Worm (Caenorhabditis elegans) whole organism, young adult: ENCODE data around the gene vrk-1.

ENCODE experiments used
- B0019.2 ChIP-seq: fragments of 200-800 bp; sonication (Bioruptor generic); conservative IDR thresholded peaks from 2 replicates; pipeline ENCODE4 v1.3.6; 2022; ENCODE audit warnings: missing genetic modification reagents, missing genetic modification characterization, missing compliant biosample characterization
- C06A6.2 ChIP-seq: fragments of 200-800 bp; sonication (Bioruptor generic); conservative IDR thresholded peaks from 2 replicates; pipeline ENCODE4 v1.3.6; 2022; ENCODE audit warnings: missing genetic modification characterization, missing compliant biosample characterization
- F23B12.7 ChIP-seq: sonication (generic microtip); optimal IDR thresholded peaks from 2 replicates; lab custom pipeline; 2017; ENCODE audit warnings: missing genetic modification characterization, mild to moderate bottlenecking, missing compliant biosample characterization, antibody characterized with exemption, moderate library complexity; ENCODE audit not compliant: insufficient read depth
- F37B4.10 ChIP-seq: fragments of 200-800 bp; sonication (Bioruptor generic); IDR thresholded peaks from 2 replicates; pipeline ENCODE4 v1.3.6; 2022; ENCODE audit warnings: missing genetic modification characterization, missing compliant biosample characterization
- F49E8.2 ChIP-seq: sonication (generic microtip); optimal IDR thresholded peaks from 3 replicates; lab custom pipeline; 2017; ENCODE audit warnings: missing genetic modification characterization, mild to moderate bottlenecking, missing compliant biosample characterization, antibody characterized with exemption, moderate library complexity; ENCODE audit not compliant: insufficient read depth
- F57C9.4 ChIP-seq: sonication (generic microtip); optimal IDR thresholded peaks from 2 replicates; lab custom pipeline; 2017; ENCODE audit warnings: mild to moderate bottlenecking, missing genetic modification characterization, missing compliant biosample characterization
- T26A5.8 ChIP-seq: sonication (generic microtip); optimal IDR thresholded peaks from 2 replicates; lab custom pipeline; 2016; ENCODE audit warnings: missing genetic modification characterization, missing compliant biosample characterization
- Y95B8A.8 ChIP-seq: fragments of 200-800 bp; sonication (Bioruptor generic); IDR thresholded peaks from 2 replicates; pipeline ENCODE4 v1.3.6; 2022; ENCODE audit warnings: missing genetic modification reagents, missing genetic modification characterization, missing compliant biosample characterization
- akir-1 ChIP-seq: fragments of 200-800 bp; sonication (Bioruptor generic); optimal IDR thresholded peaks from 2 replicates; lab custom pipeline; 2018; ENCODE audit warnings: mild to moderate bottlenecking, missing genetic modification characterization, moderate library complexity, missing compliant biosample characterization
- ama-1 ChIP-seq, 3 experiments: fragments of 150-350 bp in 1 of 3; sonication (generic microtip) in 2 of 3; optimal IDR thresholded peaks; 2 replicates each; lab custom pipeline; 2014 to 2018; ENCODE audit warnings: missing biosample characterization in 2 of 3, missing genetic modification characterization in 2 of 3, missing genetic modification reagents in 2 of 3
- attf-5 ChIP-seq: fragments of 200-800 bp; sonication (Bioruptor generic); optimal IDR thresholded peaks from 2 replicates; lab custom pipeline; 2018; ENCODE audit warnings: mild to moderate bottlenecking, missing genetic modification characterization, missing compliant biosample characterization
- ccch-3 ChIP-seq: fragments of 200-800 bp; sonication (Bioruptor generic); optimal IDR thresholded peaks from 2 replicates; lab custom pipeline; 2018; ENCODE audit warnings: mild to moderate bottlenecking, missing genetic modification characterization, missing compliant biosample characterization
- cebp-1 ChIP-seq, 2 experiments: fragments of 200-800 bp in 1 of 2; sonication (Bioruptor generic) in 1 of 2; sonication (generic microtip) in 1 of 2; IDR thresholded peaks in 1 of 2; optimal IDR thresholded peaks in 1 of 2; 2 replicates each; pipeline versions ENCODE4 v1.3.6 to Lab custom; 2017 to 2022; ENCODE audit warnings: missing compliant biosample characterization in 2 of 2, missing genetic modification characterization in 2 of 2, mild to moderate bottlenecking in 1 of 2, missing genetic modification reagents in 1 of 2, moderate library complexity in 1 of 2
- cebp-2 ChIP-seq: fragments of 200-800 bp; sonication (Bioruptor generic); IDR thresholded peaks from 2 replicates; pipeline ENCODE4 v1.3.6; 2022; ENCODE audit warnings: missing genetic modification characterization, missing compliant biosample characterization
- ceh-58 ChIP-seq: fragments of 200-800 bp; sonication (Bioruptor generic); IDR thresholded peaks from 2 replicates; pipeline ENCODE4 v1.3.6; 2022; ENCODE audit warnings: missing genetic modification characterization, missing compliant biosample characterization
- ceh-91 ChIP-seq: fragments of 200-800 bp; sonication (Bioruptor generic); IDR thresholded peaks from 2 replicates; pipeline ENCODE4 v1.3.6; 2022; ENCODE audit warnings: missing genetic modification reagents, missing genetic modification characterization, missing compliant biosample characterization
- chd-7 ChIP-seq: sonication (generic microtip); optimal IDR thresholded peaks from 2 replicates; lab custom pipeline; 2016; ENCODE audit warnings: mild to moderate bottlenecking, missing genetic modification characterization, moderate library complexity, missing compliant biosample characterization
- dox-1 ChIP-seq: fragments of 200-800 bp; sonication (Bioruptor generic); IDR thresholded peaks from 2 replicates; pipeline ENCODE4 v1.3.6; 2022; ENCODE audit warnings: missing genetic modification reagents, missing genetic modification characterization, missing compliant biosample characterization
- dpl-1 ChIP-seq: fragments of 150-350 bp; optimal IDR thresholded peaks from 2 replicates; lab custom pipeline; 2014; ENCODE audit warnings: missing biosample characterization, missing genetic modification reagents, missing genetic modification characterization
- efl-1 ChIP-seq: fragments of 150-350 bp; optimal IDR thresholded peaks from 2 replicates; lab custom pipeline; 2014; ENCODE audit warnings: missing biosample characterization, missing genetic modification reagents, missing genetic modification characterization
- egl-18 ChIP-seq: fragments of 200-800 bp; sonication (Bioruptor generic); IDR thresholded peaks from 2 replicates; pipeline ENCODE4 v1.3.6; 2022; ENCODE audit warnings: missing genetic modification reagents, missing genetic modification characterization, missing compliant biosample characterization
- egl-44 ChIP-seq: fragments of 200-800 bp; sonication (Bioruptor generic); IDR thresholded peaks from 2 replicates; pipeline ENCODE4 v1.3.6; 2022; ENCODE audit warnings: missing genetic modification reagents, missing genetic modification characterization, missing compliant biosample characterization
- hmg-1.2 ChIP-seq: fragments of 200-800 bp; sonication (Bioruptor generic); IDR thresholded peaks from 2 replicates; pipeline ENCODE4 v1.3.6; 2022; ENCODE audit warnings: missing genetic modification reagents, missing genetic modification characterization, missing compliant biosample characterization
- hmg-20 ChIP-seq: fragments of 200-800 bp; sonication (Bioruptor generic); IDR thresholded peaks from 2 replicates; pipeline ENCODE4 v1.3.6; 2022; ENCODE audit warnings: missing genetic modification reagents, missing genetic modification characterization, missing compliant biosample characterization
- lin-26 ChIP-seq: fragments of 200-800 bp; sonication (Bioruptor generic); IDR thresholded peaks from 2 replicates; pipeline ENCODE4 v1.3.6; 2022; ENCODE audit warnings: missing genetic modification reagents, missing genetic modification characterization, missing compliant biosample characterization
- lin-35 ChIP-seq, 3 experiments: fragments of 150-350 bp in 2 of 3; sonication (generic microtip) in 1 of 3; optimal IDR thresholded peaks; 2 replicates each; lab custom pipeline; 2014 to 2018; ENCODE audit warnings: missing biosample characterization in 3 of 3, missing genetic modification characterization in 3 of 3, missing genetic modification reagents in 3 of 3
- lin-40 ChIP-seq: sonication (generic microtip); optimal IDR thresholded peaks from 2 replicates; lab custom pipeline; 2016; ENCODE audit warnings: missing genetic modification characterization, mild to moderate bottlenecking, missing compliant biosample characterization, missing genotype, missing genetic modification reagents
- lir-1 ChIP-seq: fragments of 200-800 bp; sonication (Bioruptor generic); conservative IDR thresholded peaks from 2 replicates; pipeline ENCODE4 v1.3.6; 2022; ENCODE audit warnings: missing genetic modification reagents, missing genetic modification characterization, missing compliant biosample characterization
- lsy-27 ChIP-seq: sonication (generic microtip); optimal IDR thresholded peaks from 2 replicates; lab custom pipeline; 2017; ENCODE audit warnings: missing genetic modification characterization, mild to moderate bottlenecking, missing compliant biosample characterization, antibody characterized with exemption, missing genotype, borderline replicate concordance; ENCODE audit not compliant: insufficient read depth
- madf-10 ChIP-seq: sonication (generic microtip); optimal IDR thresholded peaks from 2 replicates; lab custom pipeline; 2016; ENCODE audit warnings: mild to moderate bottlenecking, missing genetic modification characterization, missing compliant biosample characterization
- nfya-2 ChIP-seq: fragments of 200-800 bp; sonication (Bioruptor generic); IDR thresholded peaks from 2 replicates; pipeline ENCODE4 v1.3.6; 2022; ENCODE audit warnings: missing genetic modification reagents, missing genetic modification characterization, missing compliant biosample characterization
- nhr-27 ChIP-seq: fragments of 200-800 bp; sonication (Bioruptor generic); optimal IDR thresholded peaks from 2 replicates; lab custom pipeline; 2018; ENCODE audit warnings: mild to moderate bottlenecking, missing genetic modification characterization, moderate library complexity, missing compliant biosample characterization
- nhr-80 ChIP-seq: sonication (generic microtip); optimal IDR thresholded peaks from 2 replicates; lab custom pipeline; 2016; ENCODE audit warnings: missing genetic modification characterization, missing compliant biosample characterization
- pha-4 ChIP-seq: fragments of 150-350 bp; sonication (generic microtip); optimal IDR thresholded peaks from 2 replicates; lab custom pipeline; 2014; ENCODE audit warnings: missing biosample characterization, missing genetic modification reagents, missing genetic modification characterization
- rec-8 ChIP-seq, 2 experiments: sonication (generic microtip); optimal IDR thresholded peaks; 2 replicates each; lab custom pipeline; 2016; ENCODE audit warnings: mild to moderate bottlenecking in 2 of 2, missing genetic modification characterization in 2 of 2, missing genetic modification reagents in 2 of 2, missing genotype in 2 of 2, missing biosample characterization in 1 of 2, missing compliant biosample characterization in 1 of 2, moderate library complexity in 1 of 2
- sdz-38 ChIP-seq: sonication (generic microtip); optimal IDR thresholded peaks from 2 replicates; lab custom pipeline; 2016; ENCODE audit warnings: missing genotype, missing genetic modification characterization, missing compliant biosample characterization
- sea-2 ChIP-seq: fragments of 200-800 bp; sonication (Bioruptor generic); IDR thresholded peaks from 2 replicates; pipeline ENCODE4 v1.3.6; 2022; ENCODE audit warnings: missing genetic modification characterization, missing compliant biosample characterization
- snpc-3.4 ChIP-seq: sonication (generic microtip); optimal IDR thresholded peaks from 2 replicates; lab custom pipeline; 2017; ENCODE audit warnings: missing genetic modification characterization, mild to moderate bottlenecking, missing compliant biosample characterization, antibody characterized with exemption, moderate library complexity, missing genotype, missing genetic modification reagents
- snpc-4 ChIP-seq, 5 experiments: fragments of 150-350 bp in 1 of 5; sonication (generic microtip) in 4 of 5; optimal IDR thresholded peaks; 2 replicates each; lab custom pipeline; 2014 to 2018; ENCODE audit warnings: missing genetic modification characterization in 5 of 5, missing biosample characterization in 3 of 5, antibody characterized with exemption in 2 of 5, mild to moderate bottlenecking in 2 of 5, missing compliant biosample characterization in 2 of 5, missing genotype in 2 of 5, moderate library complexity in 2 of 5, missing genetic modification reagents in 1 of 5
- zfh-2 ChIP-seq: fragments of 200-800 bp; sonication (Bioruptor generic); conservative IDR thresholded peaks from 2 replicates; pipeline ENCODE4 v1.3.6; 2022; ENCODE audit warnings: missing genetic modification reagents, missing genetic modification characterization, missing compliant biosample characterization
- ztf-22 ChIP-seq: fragments of 200-800 bp; sonication (Bioruptor generic); optimal IDR thresholded peaks from 2 replicates; lab custom pipeline; 2018; ENCODE audit warnings: mild to moderate bottlenecking, missing genetic modification characterization, moderate library complexity, missing compliant biosample characterization
- ztf-6 ChIP-seq: fragments of 200-800 bp; sonication (Bioruptor generic); IDR thresholded peaks from 2 replicates; pipeline ENCODE4 v1.3.6; 2022; ENCODE audit warnings: missing genetic modification reagents, missing genetic modification characterization, missing compliant biosample characterization

vrk-1 gene

ce11 chrII:5962343-5962742 lies 40.6 kb downstream of the vrk-1 start:
- TF ChIP-seq lin-35 (GFP tag; optimal IDR thresholded peaks at IDR 0.05; lab: Kevin White, UChicago) (no peak), C06A6.2 (no peak), attf-5 (GFP tag; lab: Kevin White, UChicago) (no peak), nhr-27 (tag; lab: Kevin White, UChicago) (no peak), T26A5.8 (no peak), chd-7 (tag; lab: Kevin White, UChicago) (peak; percentile 2), F57C9.4 (tag; lab: Kevin White, UChicago) (no peak), sdz-38 (no peak), sea-2 (no peak), ztf-6 (GFP tag; lab: Robert Waterston, UW) (no peak), lir-1 (GFP tag; lab: Robert Waterston, UW) (no peak), ccch-3 (GFP tag; lab: Kevin White, UChicago) (no peak), snpc-4 (GFP tag; optimal IDR thresholded peaks at IDR 0.05; lab: Kevin White, UChicago) (no peak), snpc-4 (tag; optimal IDR thresholded peaks at IDR 0.05; lab: Kevin White, UChicago) (no peak), rec-8 (tag; optimal IDR thresholded peaks at IDR 0.05; lab: Kevin White, UChicago) (no peak), zfh-2 (GFP tag; lab: Robert Waterston, UW) (peak; percentile 53; the same call in 1 of the 2 replicates)
- TF ChIP-seq, all 124 proteins: peak for 2

ce11 chrII:5964962-5965361 lies 43.2 kb downstream of the vrk-1 start:
- TF ChIP-seq ama-1 (optimal IDR thresholded peaks at IDR 0.05; lab: Kevin White, UChicago) (no peak), ama-1 (GFP tag; optimal IDR thresholded peaks at IDR 0.05; lab: Kevin White, UChicago) (no peak), zfh-2 (GFP tag; lab: Robert Waterston, UW) (no peak), C06A6.2 (no peak), lin-26 (GFP tag; lab: Robert Waterston, UW) (no peak), F49E8.2 (no peak), F37B4.10 (no peak), nhr-80 (no peak), ceh-91 (no peak), cebp-2 (GFP tag; lab: Robert Waterston, UW) (no peak), hmg-20 (no peak), egl-44 (no peak), hmg-1.2 (GFP tag; lab: Robert Waterston, UW) (no peak), pha-4 (tag; lab: Kevin White, UChicago) (no peak), lin-40 (tag; lab: Kevin White, UChicago) (no peak)

- peak; percentile 73 for TF ChIP-seq cebp-1 (GFP tag; IDR thresholded peaks at IDR 0.05; lab: Robert Waterston, UW)
- TF ChIP-seq cebp-1 (tag; optimal IDR thresholded peaks at IDR 0.05; lab: Kevin White, UChicago) = no peak
- no peak for TF ChIP-seq B0019.2 (GFP tag; lab: Robert Waterston, UW)
- peak; percentile 80 for TF ChIP-seq hmg-1.2 (GFP tag; lab: Robert Waterston, UW)
- TF ChIP-seq madf-10 = no peak
- TF ChIP-seq, all 124 proteins: peak for 2
These were observed 44.9 kb downstream of the vrk-1 start for ce11 chrII:5966637-5967036.

ce11 chrII:5968037-5968436 lies 46.3 kb downstream of the vrk-1 start, which contains the start of gene B0034.1:
B0034.1 (plus strand) TSS chrII:5968337.
- TF ChIP-seq Y95B8A.8 (no peak), sdz-38 (no peak), C06A6.2 (no peak), lsy-27 (no peak), F23B12.7 (tag; lab: Kevin White, UChicago) (no peak), efl-1 (GFP tag; lab: Kevin White, UChicago) (no peak), dpl-1 (GFP tag; lab: Kevin White, UChicago) (no peak), ztf-22 (no peak), zfh-2 (GFP tag; lab: Robert Waterston, UW) (no peak), attf-5 (GFP tag; lab: Kevin White, UChicago) (no peak), snpc-3.4 (tag; lab: Kevin White, UChicago) (no peak), chd-7 (tag; lab: Kevin White, UChicago) (no peak), akir-1 (GFP tag; lab: Kevin White, UChicago) (no peak), nfya-2 (GFP tag; lab: Robert Waterston, UW) (no peak), egl-18 (GFP tag; lab: Robert Waterston, UW) (no peak), ceh-58 (GFP tag; lab: Robert Waterston, UW) (no peak), dox-1 (GFP tag; lab: Robert Waterston, UW) (no peak), nhr-80 (no peak)
- TF ChIP-seq, all 124 proteins: peak for 0
